Fruit fly (Drosophila melanogaster) whole organism, prepupa: ENCODE measurements around the gene orion.

ENCODE experiments used
- Blimp-1 ChIP-seq: fragments of 200-800 bp; sonication (Bioruptor generic); optimal IDR thresholded peaks from 3 replicates; lab custom pipeline; 2017; ENCODE audit warnings: missing biosample characterization, missing genetic modification characterization, mild to moderate bottlenecking, moderate library complexity, missing genetic modification reagents
- CG10669 ChIP-seq: fragments of 200-800 bp; sonication (Bioruptor generic); optimal IDR thresholded peaks from 3 replicates; lab custom pipeline; 2018; ENCODE audit warnings: missing biosample characterization, mild to moderate bottlenecking, missing genetic modification characterization, moderate library complexity
- CG11294 ChIP-seq: fragments of 200-800 bp; sonication (Bioruptor generic); IDR thresholded peaks from 2 replicates; pipeline ENCODE4 v1.3.6; 2022; ENCODE audit warnings: missing biosample characterization, missing genetic modification characterization
- CG11902 ChIP-seq: fragments of 200-800 bp; sonication (Bioruptor generic); optimal IDR thresholded peaks from 3 replicates; lab custom pipeline; 2016; ENCODE audit warnings: missing biosample characterization, missing genetic modification characterization
- CG1621 ChIP-seq: fragments of 200-800 bp; sonication (Bioruptor generic); optimal IDR thresholded peaks from 3 replicates; lab custom pipeline; 2018; ENCODE audit warnings: missing biosample characterization, mild to moderate bottlenecking, missing genetic modification characterization
- CG16779 ChIP-seq: fragments of 200-800 bp; sonication (Bioruptor generic); optimal IDR thresholded peaks from 3 replicates; lab custom pipeline; 2017; ENCODE audit warnings: missing biosample characterization, mild to moderate bottlenecking, missing genetic modification characterization
- CG3032 ChIP-seq: fragments of 200-800 bp; optimal IDR thresholded peaks from 2 replicates; lab custom pipeline; 2019; ENCODE audit warnings: missing biosample characterization, mild to moderate bottlenecking, missing genetic modification characterization, moderate library complexity
- CG31627 ChIP-seq: fragments of 200-800 bp; sonication (Bioruptor generic); optimal IDR thresholded peaks from 3 replicates; lab custom pipeline; 2016; ENCODE audit warnings: missing biosample characterization, missing genetic modification characterization
- CG32006 ChIP-seq: fragments of 200-800 bp; sonication (Bioruptor generic); optimal IDR thresholded peaks from 3 replicates; lab custom pipeline; 2017; ENCODE audit warnings: missing biosample characterization, mild to moderate bottlenecking, missing genetic modification characterization
- CG34406 ChIP-seq: fragments of 200-800 bp; sonication (Bioruptor generic); optimal IDR thresholded peaks from 3 replicates; lab custom pipeline; 2016; ENCODE audit warnings: missing biosample characterization, missing genetic modification characterization
- CG4318 ChIP-seq: fragments of 200-800 bp; sonication (Bioruptor generic); optimal IDR thresholded peaks from 3 replicates; lab custom pipeline; 2017; ENCODE audit warnings: missing biosample characterization, mild to moderate bottlenecking, missing genetic modification characterization
- CG6163 ChIP-seq: fragments of 200-800 bp; sonication (Bioruptor generic); IDR thresholded peaks from 3 replicates; pipeline ENCODE4 v1.3.6; 2022; ENCODE audit warnings: missing biosample characterization, missing genetic modification characterization
- CG6276 ChIP-seq: fragments of 200-800 bp; sonication (Bioruptor generic); optimal IDR thresholded peaks from 2 replicates; lab custom pipeline; 2017; ENCODE audit warnings: missing biosample characterization, mild to moderate bottlenecking, missing genetic modification characterization
- CG6792 ChIP-seq: fragments of 200-800 bp; sonication (Bioruptor generic); optimal IDR thresholded peaks from 3 replicates; lab custom pipeline; 2016; ENCODE audit warnings: missing biosample characterization, missing genetic modification characterization
- CG6808 ChIP-seq: fragments of 200-800 bp; sonication (Bioruptor generic); optimal IDR thresholded peaks from 3 replicates; lab custom pipeline; 2017; ENCODE audit warnings: missing biosample characterization, missing genetic modification characterization, mild to moderate bottlenecking, moderate library complexity, missing genetic modification reagents
- CG7368 ChIP-seq: fragments of 200-800 bp; sonication (Bioruptor generic); optimal IDR thresholded peaks from 3 replicates; lab custom pipeline; 2016; ENCODE audit warnings: missing biosample characterization, missing genetic modification characterization
- CG8119 ChIP-seq: fragments of 200-800 bp; sonication (Bioruptor generic); IDR thresholded peaks from 3 replicates; pipeline ENCODE4 v1.3.6; 2022; ENCODE audit warnings: missing biosample characterization, missing genetic modification characterization
- CG8319 ChIP-seq: fragments of 200-800 bp; sonication (Bioruptor generic); optimal IDR thresholded peaks from 3 replicates; lab custom pipeline; 2016; ENCODE audit warnings: missing biosample characterization, missing genetic modification characterization
- Eip75B ChIP-seq: fragments of 200-800 bp; sonication (Bioruptor generic); optimal IDR thresholded peaks from 3 replicates; lab custom pipeline; 2016; ENCODE audit warnings: missing biosample characterization, missing genetic modification characterization
- Eip78C ChIP-seq: fragments of 200-800 bp; sonication (Bioruptor generic); peaks from one replicate; lab custom pipeline; 2016; ENCODE audit warnings: missing biosample characterization, missing genetic modification characterization
- Ets21C ChIP-seq: fragments of 200-800 bp; sonication (Bioruptor generic); optimal IDR thresholded peaks from 3 replicates; lab custom pipeline; 2016; ENCODE audit warnings: missing biosample characterization, missing genetic modification characterization
- Hr38 ChIP-seq: sonication (Bioruptor generic); optimal IDR thresholded peaks from 2 replicates; lab custom pipeline; 2016; ENCODE audit warnings: missing biosample characterization, missing genetic modification characterization
- Hr39 ChIP-seq: fragments of 200-800 bp; sonication (Bioruptor generic); optimal IDR thresholded peaks from 2 replicates; lab custom pipeline; 2016; ENCODE audit warnings: missing biosample characterization, missing genetic modification characterization
- Hr4 ChIP-seq: fragments of 200-800 bp; sonication (Bioruptor generic); optimal IDR thresholded peaks from 3 replicates; lab custom pipeline; 2016; ENCODE audit warnings: missing biosample characterization, missing genetic modification characterization
- Lpt ChIP-seq: fragments of 200-800 bp; sonication (Bioruptor generic); optimal IDR thresholded peaks from 3 replicates; lab custom pipeline; 2016; ENCODE audit warnings: missing biosample characterization, missing genetic modification characterization
- Met ChIP-seq: fragments of 200-800 bp; sonication (Bioruptor generic); optimal IDR thresholded peaks from 3 replicates; lab custom pipeline; 2016; ENCODE audit warnings: missing biosample characterization, missing genetic modification characterization
- OdsH ChIP-seq: fragments of 200-800 bp; sonication (Bioruptor generic); optimal IDR thresholded peaks from 3 replicates; lab custom pipeline; 2016; ENCODE audit warnings: missing biosample characterization, missing genetic modification characterization
- Smox ChIP-seq: fragments of 200-800 bp; sonication (Bioruptor generic); optimal IDR thresholded peaks from 3 replicates; lab custom pipeline; 2016; ENCODE audit warnings: missing biosample characterization, missing genetic modification characterization
- Sox102F ChIP-seq: fragments of 200-800 bp; sonication (Bioruptor generic); optimal IDR thresholded peaks from 2 replicates; lab custom pipeline; 2016; ENCODE audit warnings: missing biosample characterization, mild to moderate bottlenecking, missing genetic modification characterization
- Sox14 ChIP-seq: fragments of 200-800 bp; sonication (Bioruptor generic); optimal IDR thresholded peaks from 3 replicates; lab custom pipeline; 2016; ENCODE audit warnings: missing biosample characterization, missing genetic modification characterization
- achi ChIP-seq: fragments of 200-800 bp; sonication (Bioruptor generic); optimal IDR thresholded peaks from 3 replicates; lab custom pipeline; 2016; ENCODE audit warnings: missing biosample characterization, missing genetic modification characterization
- acj6 ChIP-seq: fragments of 200-800 bp; sonication (Bioruptor generic); optimal IDR thresholded peaks from 3 replicates; lab custom pipeline; 2016; ENCODE audit warnings: missing biosample characterization, missing genetic modification characterization
- cyc ChIP-seq: fragments of 200-800 bp; sonication (Bioruptor generic); optimal IDR thresholded peaks from 3 replicates; lab custom pipeline; 2016; ENCODE audit warnings: missing biosample characterization, missing genetic modification characterization
- dsx ChIP-seq: fragments of 200-800 bp; optimal IDR thresholded peaks from 3 replicates; lab custom pipeline; 2019; ENCODE audit warnings: missing biosample characterization, mild to moderate bottlenecking, missing genetic modification characterization, moderate library complexity; ENCODE audit not compliant: poor library complexity, severe bottlenecking
- eg ChIP-seq: fragments of 200-800 bp; sonication (Bioruptor generic); IDR thresholded peaks from 3 replicates; pipeline ENCODE4 v1.3.6; 2022; ENCODE audit warnings: missing biosample characterization, missing genetic modification characterization
- esn ChIP-seq: fragments of 200-800 bp; sonication (Bioruptor generic); optimal IDR thresholded peaks from 2 replicates; lab custom pipeline; 2016; ENCODE audit warnings: missing biosample characterization, mild to moderate bottlenecking, missing genetic modification characterization, moderate library complexity
- fd59A ChIP-seq: fragments of 200-800 bp; sonication (Bioruptor generic); optimal IDR thresholded peaks from 2 replicates; lab custom pipeline; 2017; ENCODE audit warnings: missing biosample characterization, mild to moderate bottlenecking, missing genetic modification characterization, missing genetic modification reagents
- fd85E ChIP-seq: fragments of 200-800 bp; sonication (Bioruptor generic); optimal IDR thresholded peaks from 3 replicates; lab custom pipeline; 2016; ENCODE audit warnings: missing biosample characterization, missing genetic modification characterization
- fkh ChIP-seq: fragments of 200-800 bp; sonication (Bioruptor generic); optimal IDR thresholded peaks from 3 replicates; lab custom pipeline; 2017; ENCODE audit warnings: missing biosample characterization, mild to moderate bottlenecking, missing genetic modification characterization, moderate library complexity
- lz ChIP-seq: fragments of 200-800 bp; sonication (Bioruptor generic); optimal IDR thresholded peaks from 3 replicates; lab custom pipeline; 2016; ENCODE audit warnings: missing biosample characterization, missing genetic modification characterization
- net ChIP-seq: fragments of 200-800 bp; sonication (Bioruptor generic); optimal IDR thresholded peaks from 3 replicates; lab custom pipeline; 2016; ENCODE audit warnings: missing biosample characterization, missing genetic modification characterization
- pdm3 ChIP-seq: fragments of 200-800 bp; sonication (Bioruptor generic); optimal IDR thresholded peaks from 3 replicates; lab custom pipeline; 2016; ENCODE audit warnings: missing biosample characterization, missing genetic modification characterization
- spab ChIP-seq: fragments of 200-800 bp; sonication (Bioruptor generic); optimal IDR thresholded peaks from 2 replicates; lab custom pipeline; 2017; ENCODE audit warnings: missing biosample characterization, mild to moderate bottlenecking, missing genetic modification characterization, missing genetic modification reagents
- ss ChIP-seq, 2 experiments: fragments of 200-800 bp; sonication (Bioruptor generic); optimal IDR thresholded peaks; 2 replicates in 1 of 2; 3 replicates in 1 of 2; lab custom pipeline; 2017 to 2018; ENCODE audit warnings: mild to moderate bottlenecking in 2 of 2, missing biosample characterization in 2 of 2, missing genetic modification characterization in 2 of 2, moderate library complexity in 1 of 2
- svp ChIP-seq: fragments of 200-800 bp; sonication (Bioruptor generic); peaks from one replicate; lab custom pipeline; 2016; ENCODE audit warnings: missing biosample characterization, missing genetic modification characterization
- topi ChIP-seq: fragments of 200-800 bp; sonication (Bioruptor generic); optimal IDR thresholded peaks from 3 replicates; lab custom pipeline; 2016; ENCODE audit warnings: missing biosample characterization, missing genetic modification characterization
- vri ChIP-seq: fragments of 200-800 bp; sonication (Bioruptor generic); optimal IDR thresholded peaks from 3 replicates; lab custom pipeline; 2016; ENCODE audit warnings: missing biosample characterization, mild to moderate bottlenecking, missing genetic modification characterization

The orion gene

dm6 chrX:7893411-7894122 lies 53.1 kb downstream of the orion start, which contains the start of the genes CG45089, ND-MNLL and p115 (continued):
- TF ChIP-seq pdm3, result peak; percentile 61
- peak; percentile 28 for TF ChIP-seq CG34406 (GFP tag; lab: Kevin White, UChicago)
- TF ChIP-seq CG6276, result no peak
- peak; percentile 52 for TF ChIP-seq Met (GFP tag; lab: Kevin White, UChicago)
- peak; percentile 57 for TF ChIP-seq Smox (GFP tag; lab: Kevin White, UChicago)
- TF ChIP-seq CG3032 (tag; lab: Kevin White, UChicago), result peak; percentile 51
- no peak for TF ChIP-seq fd59A (GFP tag; lab: Kevin White, UChicago)
- peak; percentile 48 for TF ChIP-seq Hr39 (GFP tag; lab: Kevin White, UChicago)
- peak in 1 of 2 experiments; percentile 4 for TF ChIP-seq ss (GFP tag; optimal IDR thresholded peaks at IDR 0.05; lab: Kevin White, UChicago)
- TF ChIP-seq CG6163 (GFP tag; lab: Robert Waterston, UW), result peak; percentile 56; the same call in 2 of the 3 replicates
- peak; percentile 24 for TF ChIP-seq dsx (GFP tag; lab: Kevin White, UChicago)
- TF ChIP-seq CG4318 (GFP tag; lab: Kevin White, UChicago), result no peak
- peak; percentile 7 for TF ChIP-seq Sox14 (GFP tag; lab: Kevin White, UChicago)
- peak; percentile 70 for TF ChIP-seq vri (GFP tag; lab: Kevin White, UChicago)
- TF ChIP-seq cyc, result peak; percentile 46

dm6 chrX:7892539-7892899 lies 54.2 kb downstream of the orion start:
- TF ChIP-seq Sox14 (GFP tag; lab: Kevin White, UChicago) (peak; percentile 67), esn (GFP tag; lab: Kevin White, UChicago) (peak; percentile 73), CG6163 (GFP tag; lab: Robert Waterston, UW) (0 out of 3 replicates have a peak, but pooled peaks have one; percentile 25), CG16779 (tag; lab: Kevin White, UChicago) (no peak), Blimp-1 (no peak), CG32006 (GFP tag; lab: Kevin White, UChicago) (peak; percentile 71), net (GFP tag; lab: Kevin White, UChicago) (peak; percentile 1), fd85E (GFP tag; lab: Kevin White, UChicago) (no peak), Lpt (GFP tag; lab: Kevin White, UChicago) (peak; percentile 27), CG10669 (peak; percentile 39), pdm3 (peak; percentile 67), fd59A (GFP tag; lab: Kevin White, UChicago) (peak; percentile 32), fkh (GFP tag; lab: Kevin White, UChicago) (no peak), Hr4 (GFP tag; lab: Kevin White, UChicago) (peak; percentile 37), spab (GFP tag; lab: Kevin White, UChicago) (peak; percentile 8), CG11902 (GFP tag; lab: Kevin White, UChicago) (peak; percentile 10), Eip78C (GFP tag; lab: Kevin White, UChicago) (peak; percentile 90), CG11294 (GFP tag; lab: Robert Waterston, UW) (no peak), CG31627 (peak; percentile 62), Eip75B (GFP tag; lab: Kevin White, UChicago) (peak; percentile 59), CG3032 (tag; lab: Kevin White, UChicago) (peak; percentile 43), CG1621 (no peak), achi (GFP tag; lab: Kevin White, UChicago) (peak; percentile 53), ss (GFP tag; optimal IDR thresholded peaks at IDR 0.05; lab: Kevin White, UChicago) (peak; percentile 1 to 48), Smox (GFP tag; lab: Kevin White, UChicago) (peak; percentile 70), lz (peak; percentile 67), CG8319 (GFP tag; lab: Kevin White, UChicago) (peak; percentile 15), CG6792 (GFP tag; lab: Kevin White, UChicago) (peak; percentile 48), Ets21C (GFP tag; lab: Kevin White, UChicago) (peak; percentile 55), topi (GFP tag; lab: Kevin White, UChicago) (peak; percentile 74), svp (GFP tag; lab: Kevin White, UChicago) (peak; percentile 80), Hr39 (GFP tag; lab: Kevin White, UChicago) (peak; percentile 65), eg (no peak), Sox102F (GFP tag; lab: Kevin White, UChicago) (peak; percentile 41), CG34406 (GFP tag; lab: Kevin White, UChicago) (peak; percentile 41), CG7368 (no peak), acj6 (GFP tag; lab: Kevin White, UChicago) (peak; percentile 65), CG8119 (GFP tag; lab: Robert Waterston, UW) (peak; percentile 72), Hr38 (no peak), OdsH (peak; percentile 63), CG6808 (peak; percentile 44)
